Fruit fly (Drosophila melanogaster) whole organism, adult: ENCODE data around the gene Dnah3.

Experiments
- CG12768 ChIP-seq: fragments of 200-800 bp; sonication (Bioruptor generic); optimal IDR thresholded peaks from 2 replicates; lab custom pipeline; 2017; ENCODE audit warnings: missing biosample characterization, missing genetic modification characterization, mild to moderate bottlenecking, moderate library complexity, missing genetic modification reagents
- CG1620 ChIP-seq: fragments of 200-800 bp; sonication (Bioruptor generic); optimal IDR thresholded peaks from 2 replicates; lab custom pipeline; 2016; ENCODE audit warnings: missing biosample characterization, missing genetic modification characterization
- CG33017 ChIP-seq: fragments of 200-800 bp; sonication (Bioruptor generic); optimal IDR thresholded peaks from 2 replicates; lab custom pipeline; 2018; ENCODE audit warnings: missing biosample characterization, mild to moderate bottlenecking, missing genetic modification characterization, moderate library complexity
- CG5204 ChIP-seq: fragments of 200-800 bp; sonication (Bioruptor generic); optimal IDR thresholded peaks from 2 replicates; lab custom pipeline; 2016; ENCODE audit warnings: missing biosample characterization, missing genetic modification characterization
- CG7045 ChIP-seq: fragments of 200-800 bp; sonication (Bioruptor generic); optimal IDR thresholded peaks from 2 replicates; lab custom pipeline; 2017; ENCODE audit warnings: missing biosample characterization, mild to moderate bottlenecking, missing genetic modification characterization
- CG7101 ChIP-seq: fragments of 200-800 bp; sonication (Bioruptor generic); optimal IDR thresholded peaks from 2 replicates; lab custom pipeline; 2018; ENCODE audit warnings: missing biosample characterization, mild to moderate bottlenecking, missing genetic modification characterization, moderate library complexity
- Clk ChIP-seq: fragments of 200-800 bp; sonication (Bioruptor generic); optimal IDR thresholded peaks from 2 replicates; lab custom pipeline; 2017; ENCODE audit warnings: missing biosample characterization, missing genetic modification characterization
- Crg-1 ChIP-seq: fragments of 200-800 bp; sonication (Bioruptor generic); optimal IDR thresholded peaks from 2 replicates; lab custom pipeline; 2016; ENCODE audit warnings: missing biosample characterization, missing genetic modification characterization
- Mnt ChIP-seq: fragments of 200-800 bp; sonication (Bioruptor generic); optimal IDR thresholded peaks from 2 replicates; lab custom pipeline; 2016; ENCODE audit warnings: missing biosample characterization, mild to moderate bottlenecking, missing genetic modification characterization
- bab1 ChIP-seq: fragments of 200-800 bp; sonication (Bioruptor generic); optimal IDR thresholded peaks from 3 replicates; lab custom pipeline; 2019; ENCODE audit warnings: missing biosample characterization, mild to moderate bottlenecking, missing genetic modification characterization, moderate library complexity
- cic ChIP-seq: fragments of 200-800 bp; sonication (Bioruptor generic); optimal IDR thresholded peaks from 2 replicates; lab custom pipeline; 2017; ENCODE audit warnings: missing biosample characterization, mild to moderate bottlenecking, missing genetic modification characterization, moderate library complexity
- kay ChIP-seq: fragments of 200-800 bp; sonication (Bioruptor generic); peaks from one replicate; lab custom pipeline; 2016; ENCODE audit warnings: missing biosample characterization, missing genetic modification characterization, borderline replicate concordance
- pad ChIP-seq: fragments of 200-800 bp; sonication (Bioruptor generic); optimal IDR thresholded peaks from 3 replicates; lab custom pipeline; 2017; ENCODE audit warnings: missing biosample characterization, missing genetic modification characterization, mild to moderate bottlenecking, moderate library complexity, missing genetic modification reagents
- toe ChIP-seq: fragments of 200-800 bp; sonication (Bioruptor generic); optimal IDR thresholded peaks from 2 replicates; lab custom pipeline; 2016; ENCODE audit warnings: missing biosample characterization, missing genetic modification characterization

DNA sequence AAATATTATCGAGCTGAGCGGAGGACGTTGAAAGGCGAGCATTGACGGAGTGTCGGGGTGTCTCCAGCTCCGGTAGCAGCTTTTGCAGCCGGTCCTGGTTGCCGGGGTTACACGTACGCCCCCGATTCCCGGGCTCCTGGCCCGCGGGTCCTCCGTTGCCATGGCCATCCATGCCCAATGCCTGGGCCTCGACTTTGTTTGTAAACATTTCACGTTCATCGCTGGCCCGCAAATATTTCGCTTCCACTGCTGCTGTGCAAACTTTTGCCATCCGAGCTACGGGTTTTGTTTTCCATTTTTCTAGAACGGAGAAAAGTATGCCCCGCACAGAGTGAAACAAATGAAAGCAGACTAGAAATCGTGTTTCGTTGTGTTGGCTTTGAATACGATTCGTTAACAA, at the start of gene Dnah3:
- no peak for TF ChIP-seq toe (GFP tag; lab: Kevin White, UChicago)
- TF ChIP-seq kay (GFP tag; lab: Kevin White, UChicago) = no peak
- no peak for TF ChIP-seq Clk
- no peak for TF ChIP-seq Mnt
- no peak for TF ChIP-seq pad (GFP tag; lab: Kevin White, UChicago)
- TF ChIP-seq CG5204 (GFP tag; lab: Kevin White, UChicago) = no peak
- no peak for TF ChIP-seq CG7045 (GFP tag; lab: Kevin White, UChicago)
- no peak for TF ChIP-seq CG1620 (GFP tag; lab: Kevin White, UChicago)
- no peak for TF ChIP-seq bab1
- no peak for TF ChIP-seq CG12768
- no peak for TF ChIP-seq CG7101
- no peak for TF ChIP-seq Crg-1 (GFP tag; lab: Kevin White, UChicago)
- no peak for TF ChIP-seq CG33017 (tag; lab: Kevin White, UChicago)
- no peak for TF ChIP-seq cic (GFP tag; lab: Kevin White, UChicago)
